Fruit fly (Drosophila melanogaster) whole organism, embryonic: ENCODE data around the gene CG46440.

Source experiments
- CG12659 ChIP-seq: fragments of 200-800 bp; sonication (Bioruptor generic); optimal IDR thresholded peaks from 3 replicates; lab custom pipeline; 2017; ENCODE audit warnings: mild to moderate bottlenecking, missing biosample characterization, missing genetic modification reagents, missing genetic modification characterization
- hkb ChIP-seq, 2 experiments: fragments of 200-800 bp in 1 of 2; fragments of >200 bp in 1 of 2; sonication (Bioruptor generic) in 1 of 2; IDR thresholded peaks in 1 of 2; optimal IDR thresholded peaks in 1 of 2; 2 replicates each; pipeline versions ENCODE4 v1.3.6 to Lab custom; 2017 to 2022; ENCODE audit warnings: missing biosample characterization in 1 of 2, missing genetic modification characterization in 1 of 2
- sim ChIP-seq: fragments of 200-800 bp; sonication (Bioruptor generic); IDR thresholded peaks from 2 replicates; pipeline ENCODE4 v1.3.6; 2022; ENCODE audit warnings: missing biosample characterization, missing genetic modification characterization

- TF ChIP-seq hkb (optimal IDR thresholded peaks at IDR 0.05; lab: Kevin White, UChicago) (no peak), hkb (GFP tag; IDR thresholded peaks at IDR 0.05; lab: Robert Waterston, UW) (no peak), sim (no peak), CG12659 (GFP tag; lab: Kevin White, UChicago) (no peak)
These were observed 17.6 kb downstream of the CG46440 start for dm6 chrX:15840003-15840402.
